Worm (Caenorhabditis elegans) whole organism, L3 larva: ENCODE results near the gene irld-3.

Experiments used
- aly-2 ChIP-seq: fragments of 150-350 bp; optimal IDR thresholded peaks from 2 replicates; lab custom pipeline; 2014; ENCODE audit warnings: missing biosample characterization, missing genetic modification characterization
- ama-1 ChIP-seq: fragments of 150-350 bp; optimal IDR thresholded peaks from 2 replicates; lab custom pipeline; 2018
- ceh-82 ChIP-seq: fragments of 150-350 bp; optimal IDR thresholded peaks from 2 replicates; lab custom pipeline; 2014; ENCODE audit warnings: missing biosample characterization, missing genetic modification characterization
- fkh-2 ChIP-seq: fragments of 150-350 bp; optimal IDR thresholded peaks from 2 replicates; lab custom pipeline; 2014; ENCODE audit warnings: missing biosample characterization, missing genetic modification reagents, missing genetic modification characterization
- mdl-1 ChIP-seq: fragments of 150-350 bp; optimal IDR thresholded peaks from 2 replicates; lab custom pipeline; 2014; ENCODE audit warnings: missing biosample characterization, missing genetic modification characterization
- nhr-28 ChIP-seq: fragments of 150-350 bp; optimal IDR thresholded peaks from 2 replicates; lab custom pipeline; 2014; ENCODE audit warnings: missing biosample characterization, missing genetic modification characterization
- nhr-43 ChIP-seq: sonication (generic microtip); optimal IDR thresholded peaks from 2 replicates; lab custom pipeline; 2016; ENCODE audit warnings: mild to moderate bottlenecking, missing genetic modification characterization, missing compliant biosample characterization; ENCODE audit not compliant: poor library complexity, severe bottlenecking
- sea-2 ChIP-seq: fragments of 150-350 bp; sonication (generic microtip); optimal IDR thresholded peaks from 4 replicates; lab custom pipeline; 2014; ENCODE audit warnings: missing biosample characterization, missing genetic modification reagents, missing genetic modification characterization
- unc-62 ChIP-seq: fragments of 150-350 bp; sonication (generic microtip); optimal IDR thresholded peaks from 4 replicates; lab custom pipeline; 2014; ENCODE audit warnings: missing biosample characterization, missing genetic modification reagents, missing genetic modification characterization
- zag-1 ChIP-seq: fragments of 150-350 bp; optimal IDR thresholded peaks from 2 replicates; lab custom pipeline; 2014; ENCODE audit warnings: missing biosample characterization, missing genetic modification characterization

ce11 chrV:3168650-3169049 is 30.3 kb upstream of the irld-3 start, which contains the start of gene C36C5.15:
- TF ChIP-seq nhr-28 (tag; lab: Kevin White, UChicago) (no peak), ceh-82 (tag; lab: Kevin White, UChicago) (no peak), unc-62 (GFP tag; lab: Kevin White, UChicago) (no peak), aly-2 (tag; lab: Kevin White, UChicago) (no peak), mdl-1 (tag; lab: Kevin White, UChicago) (no peak), zag-1 (tag; lab: Kevin White, UChicago) (no peak), fkh-2 (tag; lab: Kevin White, UChicago) (no peak), sea-2 (no peak), nhr-43 (tag; lab: Kevin White, UChicago) (no peak), ama-1 (lab: Kevin White, UChicago) (no peak)
